Worm (Caenorhabditis elegans) whole organism, L1 larva: ENCODE measurements around the gene F42G4.7.

ENCODE experiments used
- Y116A8C.19 ChIP-seq: sonication (generic microtip); optimal IDR thresholded peaks from 2 replicates; lab custom pipeline; 2016; ENCODE audit warnings: missing compliant biosample characterization, missing genetic modification characterization, borderline replicate concordance
- ceh-82 ChIP-seq, 3 experiments: fragments of 150-350 bp in 1 of 3; sonication (generic microtip) in 2 of 3; optimal IDR thresholded peaks; 2 replicates each; lab custom pipeline; 2014 to 2017; ENCODE audit warnings: missing biosample characterization in 3 of 3, missing genetic modification characterization in 3 of 3
- egl-27 ChIP-seq, 2 experiments: fragments of 150-350 bp in 1 of 2; sonication (generic microtip); optimal IDR thresholded peaks; 3 replicates each; lab custom pipeline; 2017 to 2018; ENCODE audit warnings: missing biosample characterization in 2 of 2, missing genetic modification characterization in 2 of 2, missing genetic modification reagents in 2 of 2
- lin-13 ChIP-seq: fragments of 150-350 bp; optimal IDR thresholded peaks from 2 replicates; lab custom pipeline; 2014; ENCODE audit warnings: missing biosample characterization, missing genetic modification reagents, missing genetic modification characterization
- nhr-77 ChIP-seq: fragments of 150-350 bp; optimal IDR thresholded peaks from 2 replicates; lab custom pipeline; 2014; ENCODE audit warnings: missing biosample characterization, missing genetic modification characterization
- pag-3 ChIP-seq: sonication (generic microtip); optimal IDR thresholded peaks from 2 replicates; lab custom pipeline; 2017; ENCODE audit warnings: missing genetic modification characterization, mild to moderate bottlenecking, missing compliant biosample characterization, antibody characterized with exemption, borderline replicate concordance; ENCODE audit not compliant: insufficient read depth
- vab-15 ChIP-seq: sonication (generic microtip); optimal IDR thresholded peaks from 2 replicates; lab custom pipeline; 2017; ENCODE audit warnings: missing genotype, mild to moderate bottlenecking, missing genetic modification characterization, missing compliant biosample characterization
- xbp-1 ChIP-seq: sonication (generic microtip); optimal IDR thresholded peaks from 2 replicates; lab custom pipeline; 2016; ENCODE audit warnings: missing genetic modification characterization, missing compliant biosample characterization
- ztf-11 ChIP-seq, 2 experiments: sonication (generic microtip); optimal IDR thresholded peaks; 2 replicates each; lab custom pipeline; 2016 to 2017; ENCODE audit warnings: missing genetic modification characterization in 2 of 2, missing biosample characterization in 1 of 2, missing compliant biosample characterization in 1 of 2

DNA sequence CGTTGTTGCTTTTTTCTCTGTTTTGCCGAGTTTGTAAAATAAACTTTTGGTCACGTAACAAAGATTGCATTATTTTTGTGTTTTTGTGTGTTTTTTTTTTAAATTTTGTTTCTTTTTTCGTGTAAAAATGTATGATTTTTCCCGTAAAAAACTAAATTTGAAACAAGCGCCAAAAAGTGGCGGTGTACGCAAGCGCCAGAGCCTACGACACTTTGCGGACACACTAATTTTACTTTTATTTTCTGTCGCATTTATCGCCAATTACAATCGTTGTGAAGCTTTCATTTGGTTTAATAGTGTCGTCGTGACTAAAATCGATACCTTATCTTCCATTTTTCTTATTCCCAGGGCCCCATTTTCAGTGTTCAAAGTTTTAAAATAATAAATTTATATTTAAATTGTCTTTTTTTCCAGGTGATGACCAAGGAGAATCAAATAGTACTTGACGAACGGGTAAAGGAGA lies 36.7 kb upstream of the F42G4.7 start, which contains the start of the genes Y81G3A.1 and gcn-2:
- TF ChIP-seq nhr-77 (tag; lab: Kevin White, UChicago) = no peak
- peak; percentile 50 to 64 (median 62) for TF ChIP-seq ceh-82 (tag; optimal IDR thresholded peaks at IDR 0.05; lab: Kevin White, UChicago)
- TF ChIP-seq ztf-11 (tag; optimal IDR thresholded peaks at IDR 0.05; lab: Kevin White, UChicago) = peak in 1 of 2 experiments; percentile 5
- no peak for TF ChIP-seq Y116A8C.19 (tag; lab: Kevin White, UChicago)
- TF ChIP-seq xbp-1 = peak; percentile 60
- no peak for TF ChIP-seq pag-3
- TF ChIP-seq egl-27 (tag; optimal IDR thresholded peaks at IDR 0.05; lab: Kevin White, UChicago) = no peak
- TF ChIP-seq vab-15 = no peak
- TF ChIP-seq lin-13 (GFP tag; lab: Kevin White, UChicago) = peak; percentile 43
